Fruit fly (Drosophila melanogaster): Measurements from ENCODE around the gene CG9121.
A peak's percentile ranks its signal among the peaks of the same experiment; 100 is the strongest.

Gene CG9121

DNA sequence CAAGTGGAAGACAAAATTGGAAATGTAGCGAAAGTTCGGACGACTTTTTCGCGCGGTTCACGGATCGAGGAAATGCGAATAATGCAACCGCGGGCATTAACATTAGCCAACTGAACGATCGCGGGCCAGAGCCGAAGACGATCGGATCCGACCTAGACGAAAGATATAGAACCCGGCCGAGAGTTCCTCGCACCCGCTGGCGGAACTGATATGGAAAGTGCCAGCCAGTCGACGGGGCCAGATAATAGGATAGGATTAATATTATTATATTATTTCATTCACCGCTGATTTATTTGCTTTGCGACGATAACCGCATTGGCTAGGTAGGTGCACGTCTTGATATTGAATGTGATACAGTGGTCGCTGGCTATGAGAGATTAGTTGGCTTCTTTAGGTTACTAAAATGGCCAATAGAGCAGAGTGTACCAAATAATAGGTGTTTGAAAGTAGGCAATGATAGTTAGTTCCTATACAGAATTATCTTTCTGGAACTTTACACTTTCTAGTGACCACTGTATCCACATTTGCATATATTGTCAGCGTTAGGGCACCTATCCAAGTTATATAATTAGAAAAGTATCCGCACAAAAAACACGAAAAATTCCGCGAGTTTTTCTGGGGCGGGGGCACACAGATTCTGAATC, 51.4 kb downstream of the CG9121 start (continued):
- no peak for TF ChIP-seq MESR4 (GFP tag; optimal IDR thresholded peaks at IDR 0.05)
- no peak for TF ChIP-seq Dref (GFP tag; IDR thresholded peaks at IDR 0.05)
- peak; percentile 72 for TF ChIP-seq CG2712 (tag; optimal IDR thresholded peaks at IDR 0.05)
- peak; percentile 73 for TF ChIP-seq tgo (GFP tag; IDR thresholded peaks at IDR 0.05)
- peak; percentile 29 for TF ChIP-seq kah (GFP tag; optimal IDR thresholded peaks at IDR 0.05)
- no peak for TF ChIP-seq Hr78 (GFP tag; optimal IDR thresholded peaks at IDR 0.05)
- TF ChIP-seq fd64A (GFP tag; optimal IDR thresholded peaks at IDR 0.05), result peak; percentile 2
- TF ChIP-seq Stat92E (GFP tag; optimal IDR thresholded peaks at IDR 0.05), result no peak
- no peak for TF ChIP-seq run (tag; optimal IDR thresholded peaks at IDR 0.05)
- TF ChIP-seq luna (GFP tag; optimal IDR thresholded peaks at IDR 0.05), result peak; percentile 46
- TF ChIP-seq emc (GFP tag; optimal IDR thresholded peaks at IDR 0.05), result peak; percentile 39
- TF ChIP-seq Ravus (GFP tag; IDR thresholded peaks at IDR 0.05), result no peak; the same call in 1 of the 2 replicates
- TF ChIP-seq nom (GFP tag; optimal IDR thresholded peaks at IDR 0.05), result no peak
- TF ChIP-seq CG31441 (GFP tag; IDR thresholded peaks at IDR 0.05), result peak; percentile 54; the same call in 1 of the 2 replicates
- peak; percentile 75 for TF ChIP-seq gem (tag; optimal IDR thresholded peaks at IDR 0.05)
- TF ChIP-seq jing (GFP tag; optimal IDR thresholded peaks at IDR 0.05), result peak; percentile 25
- 0 out of 2 replicates have a peak, but pooled peaks have one; percentile 46 for TF ChIP-seq CG6272 (GFP tag; IDR thresholded peaks at IDR 0.05)
- peak; percentile 78 for TF ChIP-seq CG11504 (tag; optimal IDR thresholded peaks at IDR 0.05)
- TF ChIP-seq CG33213 (GFP tag; optimal IDR thresholded peaks at IDR 0.05), result peak; percentile 47
- TF ChIP-seq crc (GFP tag; optimal IDR thresholded peaks at IDR 0.05), result peak; percentile 32
- peak; percentile 70 for TF ChIP-seq esg (GFP tag; conservative IDR thresholded peaks at IDR 0.05)
- TF ChIP-seq CG3995 (GFP tag; optimal IDR thresholded peaks at IDR 0.05), result peak; percentile 40
- TF ChIP-seq CG7928 (GFP tag; optimal IDR thresholded peaks at IDR 0.05), result peak; percentile 23
- peak; percentile 38 for TF ChIP-seq maf-S (GFP tag; optimal IDR thresholded peaks at IDR 0.05)
- TF ChIP-seq ash1 (GFP tag; optimal IDR thresholded peaks at IDR 0.05), result no peak
- 0 out of 3 replicates have a peak, but pooled peaks have one; percentile 51 for TF ChIP-seq CG3726 (GFP tag; IDR thresholded peaks at IDR 0.05)
- TF ChIP-seq pum (GFP tag; optimal IDR thresholded peaks at IDR 0.05), result peak; percentile 43
- peak; percentile 47; the same call in 1 of the 2 replicates for TF ChIP-seq CG32767 (GFP tag; IDR thresholded peaks at IDR 0.05)
- TF ChIP-seq NfI (GFP tag; optimal IDR thresholded peaks at IDR 0.05), result peak; percentile 67
- peak; percentile 70; the same call in 1 of the 3 replicates for TF ChIP-seq so (GFP tag; IDR thresholded peaks at IDR 0.05)
- peak; percentile 46 for TF ChIP-seq HHEX (GFP tag; optimal IDR thresholded peaks at IDR 0.05)
- TF ChIP-seq Sin3A (optimal IDR thresholded peaks at IDR 0.05), result no peak
- no peak for TF ChIP-seq Lpt (GFP tag; optimal IDR thresholded peaks at IDR 0.05)
- no peak for TF ChIP-seq kni (GFP tag; optimal IDR thresholded peaks at IDR 0.05)
- TF ChIP-seq cg (GFP tag; optimal IDR thresholded peaks at IDR 0.05), result no peak
- TF ChIP-seq Rfx (GFP tag; IDR thresholded peaks at IDR 0.05), result peak; percentile 86
- TF ChIP-seq CG10274 (GFP tag; optimal IDR thresholded peaks at IDR 0.05), result peak; percentile 28
- TF ChIP-seq scrt (GFP tag; optimal IDR thresholded peaks at IDR 0.05), result peak; percentile 52
- peak; percentile 71 for TF ChIP-seq CG11456 (GFP tag; IDR thresholded peaks at IDR 0.05)
- TF ChIP-seq HmgZ (tag; optimal IDR thresholded peaks at IDR 0.05), result peak; percentile 38
- TF ChIP-seq inv (GFP tag; IDR thresholded peaks at IDR 0.05; ENCODE audit: partially characterized antibody), result no peak
- TF ChIP-seq row (GFP tag; IDR thresholded peaks at IDR 0.05), result peak; percentile 80
- no peak; the same call in 1 of the 3 replicates for TF ChIP-seq Dbx (GFP tag; IDR thresholded peaks at IDR 0.05)
- no peak for TF ChIP-seq NK7.1 (GFP tag; optimal IDR thresholded peaks at IDR 0.05)
- no peak for TF ChIP-seq da (GFP tag; optimal IDR thresholded peaks at IDR 0.05)
- peak; percentile 49; the same call in 1 of the 2 replicates for TF ChIP-seq ap (GFP tag; IDR thresholded peaks at IDR 0.05)

Data from whole organism, embryonic.